Fruit fly (Drosophila melanogaster): ENCODE results near the gene Vha100-1.

Vha100-1 gene

dm6 chr3R:29094152-29094551 lies 36.8 kb upstream of the Vha100-1 start (continued):
- peak; percentile 46; the same call in 1 of the 2 replicates for TF ChIP-seq CG11294 (GFP tag; IDR thresholded peaks at IDR 0.05)
- TF ChIP-seq Lpt (GFP tag; optimal IDR thresholded peaks at IDR 0.05) = peak; percentile 51
- TF ChIP-seq topi (GFP tag; optimal IDR thresholded peaks at IDR 0.05) = peak; percentile 8
- peak; percentile 65 for TF ChIP-seq CG1621 (tag; optimal IDR thresholded peaks at IDR 0.05)
- TF ChIP-seq lz (GFP tag; optimal IDR thresholded peaks at IDR 0.05) = peak; percentile 18
- TF ChIP-seq CG8319 (GFP tag; optimal IDR thresholded peaks at IDR 0.05) = peak; percentile 22
- peak; percentile 61 for TF ChIP-seq CG32006 (GFP tag; optimal IDR thresholded peaks at IDR 0.05)
- peak; percentile 57 for TF ChIP-seq CG6276 (GFP tag; optimal IDR thresholded peaks at IDR 0.05)
- 0 out of 2 replicates have a peak, but pooled peaks have one; percentile 37 for TF ChIP-seq Gug (GFP tag; IDR thresholded peaks at IDR 0.05)
- TF ChIP-seq acj6 (GFP tag; optimal IDR thresholded peaks at IDR 0.05) = peak; percentile 47
- peak; percentile 67 for TF ChIP-seq CG6163 (GFP tag; IDR thresholded peaks at IDR 0.05)
- TF ChIP-seq Eip93F (GFP tag; optimal IDR thresholded peaks at IDR 0.05) = no peak
- TF ChIP-seq fd59A (GFP tag; optimal IDR thresholded peaks at IDR 0.05) = peak; percentile 64
- peak; percentile 9 for TF ChIP-seq Hr39 (GFP tag; optimal IDR thresholded peaks at IDR 0.05)
- peak; percentile 52 for TF ChIP-seq CG9139 (GFP tag; optimal IDR thresholded peaks at IDR 0.05)
- TF ChIP-seq CG6792 (GFP tag; optimal IDR thresholded peaks at IDR 0.05) = peak; percentile 37
- peak; percentile 72 for TF ChIP-seq CG3032 (tag; optimal IDR thresholded peaks at IDR 0.05)
- peak; percentile 71 for TF ChIP-seq CG10669 (GFP tag; optimal IDR thresholded peaks at IDR 0.05)
- peak; percentile 6 for TF ChIP-seq CG31627 (GFP tag; optimal IDR thresholded peaks at IDR 0.05)
- no peak for TF ChIP-seq Sox15 (GFP tag; optimal IDR thresholded peaks at IDR 0.05)
- peak; percentile 78 for TF ChIP-seq CG3919 (GFP tag; optimal IDR thresholded peaks at IDR 0.05)
- TF ChIP-seq CG11762 (GFP tag; optimal IDR thresholded peaks at IDR 0.05; ENCODE audit: insufficient read depth) = peak; percentile 40

- TF ChIP-seq fd85E (GFP tag; optimal IDR thresholded peaks at IDR 0.05) = no peak
- TF ChIP-seq CG6854 (GFP tag; optimal IDR thresholded peaks at IDR 0.05) = peak; percentile 5
- no peak for TF ChIP-seq CG8319 (GFP tag; optimal IDR thresholded peaks at IDR 0.05)
Observed at dm6 chr3R:29095525-29095924, 35.5 kb upstream of the Vha100-1 start.

dm6 chr3R:29096009-29096443 lies 35.0 kb upstream of the Vha100-1 start:
- TF ChIP-seq Gug (GFP tag; IDR thresholded peaks at IDR 0.05) (peak; percentile 37; the same call in 1 of the 2 replicates), CG4318 (GFP tag; optimal IDR thresholded peaks at IDR 0.05) (no peak), acj6 (GFP tag; optimal IDR thresholded peaks at IDR 0.05) (no peak), svp (GFP tag) (peak; percentile 96), CG6808 (GFP tag; optimal IDR thresholded peaks at IDR 0.05) (no peak), OdsH (GFP tag; optimal IDR thresholded peaks at IDR 0.05) (no peak), CG16779 (tag; optimal IDR thresholded peaks at IDR 0.05) (peak; percentile 53), Smox (GFP tag; optimal IDR thresholded peaks at IDR 0.05) (no peak), cyc (GFP tag; optimal IDR thresholded peaks at IDR 0.05) (peak; percentile 85), CG7368 (GFP tag; optimal IDR thresholded peaks at IDR 0.05) (peak; percentile 50), CG9139 (GFP tag; optimal IDR thresholded peaks at IDR 0.05) (peak; percentile 66), CG3919 (GFP tag; optimal IDR thresholded peaks at IDR 0.05) (peak; percentile 78), Eip93F (GFP tag; optimal IDR thresholded peaks at IDR 0.05) (peak; percentile 51), dsx (GFP tag; optimal IDR thresholded peaks at IDR 0.05; ENCODE audit: poor library complexity, severe bottlenecking) (peak; percentile 83), Sox14 (GFP tag; optimal IDR thresholded peaks at IDR 0.05) (peak; percentile 78), Ets96B (tag; optimal IDR thresholded peaks at IDR 0.05) (peak; percentile 86), CG11762 (GFP tag; optimal IDR thresholded peaks at IDR 0.05; ENCODE audit: insufficient read depth) (peak; percentile 44), Hr4 (GFP tag; optimal IDR thresholded peaks at IDR 0.05) (no peak), salr (GFP tag; optimal IDR thresholded peaks at IDR 0.05) (peak in 1 of 2 experiments; percentile 60), ss (GFP tag; optimal IDR thresholded peaks at IDR 0.05) (peak in 1 of 2 experiments; percentile 88), Met (GFP tag; optimal IDR thresholded peaks at IDR 0.05) (peak; percentile 91), CG11902 (GFP tag; optimal IDR thresholded peaks at IDR 0.05) (peak; percentile 59), eg (GFP tag; IDR thresholded peaks at IDR 0.05) (0 out of 3 replicates have a peak, but pooled peaks have one; percentile 25), CG6792 (GFP tag; optimal IDR thresholded peaks at IDR 0.05) (peak; percentile 82), esn (GFP tag; optimal IDR thresholded peaks at IDR 0.05) (peak; percentile 92), Lpt (GFP tag; optimal IDR thresholded peaks at IDR 0.05) (no peak), Hr39 (GFP tag; optimal IDR thresholded peaks at IDR 0.05) (peak; percentile 91), CG10631 (GFP tag; optimal IDR thresholded peaks at IDR 0.05) (peak; percentile 82), Sox102F (GFP tag; optimal IDR thresholded peaks at IDR 0.05) (peak; percentile 89), topi (GFP tag; optimal IDR thresholded peaks at IDR 0.05) (peak; percentile 90), CG8319 (GFP tag; optimal IDR thresholded peaks at IDR 0.05) (no peak), achi (GFP tag; optimal IDR thresholded peaks at IDR 0.05) (peak; percentile 77), CG32006 (GFP tag; optimal IDR thresholded peaks at IDR 0.05) (no peak), spab (GFP tag; optimal IDR thresholded peaks at IDR 0.05) (peak; percentile 83)

Data from whole organism, prepupa.